Worm (Caenorhabditis elegans): ENCODE measurements around the gene C02B4.3.

The C02B4.3 gene

DNA sequence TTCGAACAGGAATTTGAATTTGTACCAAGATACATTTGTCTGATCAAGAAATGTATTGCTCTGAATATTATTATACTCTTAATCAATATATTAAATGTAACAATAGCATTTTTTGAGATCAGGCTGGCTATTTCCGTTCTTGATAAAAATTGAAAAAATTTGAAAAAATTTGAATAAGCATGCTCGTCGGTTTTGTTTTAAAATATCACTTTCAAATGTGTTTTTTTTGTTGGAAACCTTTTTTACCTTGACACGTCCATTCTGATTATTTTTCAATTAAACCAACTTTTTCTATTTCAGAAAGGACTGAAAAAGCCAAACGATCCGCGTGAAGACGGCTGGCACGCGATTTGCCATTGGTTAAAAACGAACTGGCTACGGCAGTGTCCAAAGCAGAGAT, 18.9 kb upstream of the C02B4.3 start, which contains the start of gene adt-1:
Gene adt-1 (plus strand): TSS at position 301 of the 400 bp plus-strand sequence.
- TF ChIP-seq nhr-232 (tag; optimal IDR thresholded peaks at IDR 0.05) (no peak), hlh-15 (tag; optimal IDR thresholded peaks at IDR 0.05) (no peak), tbx-7 (tag; optimal IDR thresholded peaks at IDR 0.05) (no peak), hlh-13 (GFP tag; optimal IDR thresholded peaks at IDR 0.05) (no peak), unc-86 (tag; optimal IDR thresholded peaks at IDR 0.05) (no peak)

DNA sequence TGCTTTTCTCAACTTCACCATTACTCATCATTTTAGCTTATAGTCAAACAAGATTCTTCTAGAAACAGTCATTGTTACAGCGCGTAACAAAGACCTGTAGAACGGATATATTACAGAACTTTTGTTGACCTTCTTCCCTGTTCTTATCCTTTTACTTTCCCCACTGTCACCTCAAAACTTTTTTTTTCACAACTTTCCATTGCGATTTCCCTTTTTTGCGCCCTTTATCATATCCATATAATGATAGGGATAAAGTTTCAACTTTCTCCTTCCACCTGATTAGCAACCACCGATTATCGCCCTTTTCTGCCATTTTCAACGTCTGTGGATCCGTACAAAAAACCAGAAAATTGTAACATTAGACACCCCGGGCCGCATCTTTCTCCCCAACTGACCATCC, 17.5 kb upstream of the C02B4.3 start:
- TF ChIP-seq pat-9 (tag; optimal IDR thresholded peaks at IDR 0.05) (no peak), ztf-16 (tag; optimal IDR thresholded peaks at IDR 0.05) (no peak), nfya-1 (tag; optimal IDR thresholded peaks at IDR 0.05) (no peak), ceh-22 (tag; optimal IDR thresholded peaks at IDR 0.05) (no peak), dmd-4 (tag; optimal IDR thresholded peaks at IDR 0.05; ENCODE audit: borderline replicate concordance) (no peak), ets-4 (tag; optimal IDR thresholded peaks at IDR 0.05) (no peak), ceh-19 (GFP tag; optimal IDR thresholded peaks at IDR 0.05) (no peak), ref-2 (tag; optimal IDR thresholded peaks at IDR 0.05) (no peak), ceh-45 (GFP tag; IDR thresholded peaks at IDR 0.05) (no peak), ttx-3 (tag; optimal IDR thresholded peaks at IDR 0.05) (no peak), che-1 (tag; optimal IDR thresholded peaks at IDR 0.05) (no peak), sdc-2 (tag; optimal IDR thresholded peaks at IDR 0.05) (no peak), madf-2 (tag; optimal IDR thresholded peaks at IDR 0.05) (no peak), pha-2 (tag; optimal IDR thresholded peaks at IDR 0.05) (no peak), npax-4 (tag; optimal IDR thresholded peaks at IDR 0.05) (no peak)

DNA sequence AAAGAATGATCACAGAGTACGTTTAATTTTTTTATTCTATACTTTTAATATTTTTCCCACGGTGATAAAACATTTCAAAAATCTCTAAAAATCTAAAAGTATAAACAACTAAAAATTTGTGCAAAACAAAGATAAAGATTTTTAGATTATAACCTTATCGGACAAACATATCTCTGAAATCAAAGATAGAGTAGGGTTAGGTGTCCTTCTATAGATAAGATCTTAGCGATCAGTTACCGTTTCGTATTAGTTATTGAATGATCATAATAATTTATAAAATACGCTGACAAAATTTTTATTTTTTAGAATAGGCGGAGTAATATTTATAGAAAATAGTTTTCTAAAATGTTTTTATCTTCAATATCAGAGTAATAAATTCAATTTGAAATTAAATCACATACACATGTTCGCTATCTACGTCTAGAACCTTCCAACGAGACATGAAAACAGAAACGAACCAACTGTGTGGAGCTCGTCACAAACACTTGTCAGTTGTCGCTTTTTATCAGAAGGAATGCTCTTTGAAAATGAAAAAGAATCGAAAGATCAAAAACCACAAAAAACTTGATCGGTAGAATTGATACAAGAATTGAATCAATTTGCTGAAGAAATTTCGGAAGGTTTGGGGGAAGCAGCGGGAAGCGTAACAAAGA, 12.1 kb upstream of the C02B4.3 start:
- TF ChIP-seq ahr-1 (tag; optimal IDR thresholded peaks at IDR 0.05), result no peak
- TF ChIP-seq ceh-2 (tag; optimal IDR thresholded peaks at IDR 0.05), result no peak
- no peak for TF ChIP-seq K09A11.1 (tag; optimal IDR thresholded peaks at IDR 0.05; ENCODE audit: insufficient read depth)
- peak; percentile 53 for TF ChIP-seq rnt-1 (tag; optimal IDR thresholded peaks at IDR 0.05)
- TF ChIP-seq sdc-2 (tag; optimal IDR thresholded peaks at IDR 0.05), result no peak
- no peak for TF ChIP-seq ceh-31 (tag; optimal IDR thresholded peaks at IDR 0.05)
- no peak for TF ChIP-seq ceh-19 (GFP tag; optimal IDR thresholded peaks at IDR 0.05)
- no peak for TF ChIP-seq gmeb-2 (tag; optimal IDR thresholded peaks at IDR 0.05)
- no peak for TF ChIP-seq hlh-8 (tag; optimal IDR thresholded peaks at IDR 0.05)
- TF ChIP-seq ref-2 (tag; optimal IDR thresholded peaks at IDR 0.05), result no peak
- TF ChIP-seq hlh-30 (tag; optimal IDR thresholded peaks at IDR 0.05; ENCODE audit: insufficient read depth), result no peak
- peak; percentile 7 for TF ChIP-seq ceh-18 (tag; optimal IDR thresholded peaks at IDR 0.05)
- TF ChIP-seq dmd-4 (tag; optimal IDR thresholded peaks at IDR 0.05; ENCODE audit: borderline replicate concordance), result no peak
- no peak for TF ChIP-seq ets-4 (tag; optimal IDR thresholded peaks at IDR 0.05)
- TF ChIP-seq lim-6 (tag; optimal IDR thresholded peaks at IDR 0.05), result no peak
- peak; percentile 89 for TF ChIP-seq elt-2 (tag; optimal IDR thresholded peaks at IDR 0.05)
- no peak for TF ChIP-seq elt-4 (tag; optimal IDR thresholded peaks at IDR 0.05)
- no peak for TF ChIP-seq eyg-1 (tag; optimal IDR thresholded peaks at IDR 0.05)
- TF ChIP-seq pha-4 (tag; optimal IDR thresholded peaks at IDR 0.05), result no peak
- TF ChIP-seq K02D7.2 (tag; optimal IDR thresholded peaks at IDR 0.05), result no peak
- no peak for TF ChIP-seq ceh-34 (tag; optimal IDR thresholded peaks at IDR 0.05)
- TF ChIP-seq dve-1 (tag; optimal IDR thresholded peaks at IDR 0.05), result no peak
- TF ChIP-seq tbx-2 (tag; optimal IDR thresholded peaks at IDR 0.05), result no peak
- TF ChIP-seq hlh-13 (GFP tag; optimal IDR thresholded peaks at IDR 0.05), result no peak
- TF ChIP-seq unc-55 (GFP tag; optimal IDR thresholded peaks at IDR 0.05), result peak; percentile 38
- no peak for TF ChIP-seq zip-5 (tag; optimal IDR thresholded peaks at IDR 0.05)
- TF ChIP-seq lin-11 (tag; optimal IDR thresholded peaks at IDR 0.05), result no peak
- no peak for TF ChIP-seq ttx-3 (tag; optimal IDR thresholded peaks at IDR 0.05)
- no peak for TF ChIP-seq syd-9 (tag; optimal IDR thresholded peaks at IDR 0.05)
- no peak for TF ChIP-seq ama-1 (optimal IDR thresholded peaks at IDR 0.05)
- TF ChIP-seq mec-3 (tag; optimal IDR thresholded peaks at IDR 0.05; ENCODE audit: borderline replicate concordance), result no peak
- TF ChIP-seq pax-1 (tag; optimal IDR thresholded peaks at IDR 0.05), result no peak
- TF ChIP-seq hlh-6 (tag; optimal IDR thresholded peaks at IDR 0.05), result no peak

All from whole organism, late embryonic.